Worm (Caenorhabditis elegans): ENCODE measurements around the gene F46C8.1.
A peak's percentile ranks its signal among the peaks of the same experiment; 100 is the strongest.

Gene F46C8.1

ce11 chrX:7548158-7548557 lies at the start of gene F46C8.1:
F46C8.1 (plus strand) TSS chrX:7548458.
- no peak for TF ChIP-seq unc-39 (tag; optimal IDR thresholded peaks at IDR 0.05)
- no peak for TF ChIP-seq nhr-28 (tag; optimal IDR thresholded peaks at IDR 0.05)

ce11 chrX:7500970-7501369 lies 47.3 kb upstream of the F46C8.1 start, which contains the start of gene uggt-1:
uggt-1 (minus strand) TSS chrX:7500982.
- peak; percentile 72 for TF ChIP-seq skn-1 (tag; optimal IDR thresholded peaks at IDR 0.05)
- no peak for TF ChIP-seq elt-3 (tag; optimal IDR thresholded peaks at IDR 0.05)
- TF ChIP-seq nhr-77 (tag; optimal IDR thresholded peaks at IDR 0.05) = peak; percentile 43
- peak; percentile 71 for TF ChIP-seq mdl-1 (tag; optimal IDR thresholded peaks at IDR 0.05)
- TF ChIP-seq nhr-67 (tag; optimal IDR thresholded peaks at IDR 0.05) = no peak
- TF ChIP-seq nhr-12 (tag; optimal IDR thresholded peaks at IDR 0.05) = no peak
- TF ChIP-seq elt-1 (tag; optimal IDR thresholded peaks at IDR 0.05) = peak; percentile 45
- no peak for TF ChIP-seq ceh-9 (tag; optimal IDR thresholded peaks at IDR 0.05)
- peak; percentile 40 for TF ChIP-seq egl-5 (tag; optimal IDR thresholded peaks at IDR 0.05)
- peak; percentile 59 for TF ChIP-seq pqm-1 (tag; optimal IDR thresholded peaks at IDR 0.05)
- TF ChIP-seq unc-39 (tag; optimal IDR thresholded peaks at IDR 0.05) = no peak
- TF ChIP-seq R02D3.7 (tag; optimal IDR thresholded peaks at IDR 0.05) = peak; percentile 56
- no peak for TF ChIP-seq sea-2 (GFP tag; optimal IDR thresholded peaks at IDR 0.05)
- peak; percentile 63 for TF ChIP-seq nhr-25 (tag; optimal IDR thresholded peaks at IDR 0.05)
- peak; percentile 81 for TF ChIP-seq fkh-10 (GFP tag; optimal IDR thresholded peaks at IDR 0.05)
- peak; percentile 92 for TF ChIP-seq pha-4 (tag; optimal IDR thresholded peaks at IDR 0.05)
- TF ChIP-seq aly-2 (tag; optimal IDR thresholded peaks at IDR 0.05) = no peak
- TF ChIP-seq tbx-2 (tag; optimal IDR thresholded peaks at IDR 0.05) = peak; percentile 83
- TF ChIP-seq lin-15B (tag; optimal IDR thresholded peaks at IDR 0.05) = peak; percentile 85
- no peak for TF ChIP-seq daf-12 (tag; optimal IDR thresholded peaks at IDR 0.05)
- TF ChIP-seq eor-1 (tag; optimal IDR thresholded peaks at IDR 0.05) = no peak
- TF ChIP-seq unc-62 (GFP tag; optimal IDR thresholded peaks at IDR 0.05) = no peak
- peak; percentile 91 for TF ChIP-seq nhr-23 (tag; optimal IDR thresholded peaks at IDR 0.05)
- no peak for TF ChIP-seq ztf-11 (tag; optimal IDR thresholded peaks at IDR 0.05)
- no peak for TF ChIP-seq zag-1 (tag; optimal IDR thresholded peaks at IDR 0.05)
- peak; percentile 92 for TF ChIP-seq ceh-28 (tag; optimal IDR thresholded peaks at IDR 0.05)
- TF ChIP-seq ceh-82 (tag; optimal IDR thresholded peaks at IDR 0.05) = peak; percentile 86
- TF ChIP-seq ZK546.5 (tag; optimal IDR thresholded peaks at IDR 0.05) = no peak
- peak; percentile 51 for TF ChIP-seq nhr-11 (tag; optimal IDR thresholded peaks at IDR 0.05)
- TF ChIP-seq ztf-4 (tag; optimal IDR thresholded peaks at IDR 0.05) = no peak
- TF ChIP-seq snpc-4 (tag; optimal IDR thresholded peaks at IDR 0.05) = peak; percentile 93
- no peak for TF ChIP-seq mml-1 (tag; optimal IDR thresholded peaks at IDR 0.05)
- TF ChIP-seq hmg-11 (tag; optimal IDR thresholded peaks at IDR 0.05) = peak; percentile 87
- TF ChIP-seq jun-1 (tag; optimal IDR thresholded peaks at IDR 0.05) = peak; percentile 39
- no peak for TF ChIP-seq fkh-2 (tag; optimal IDR thresholded peaks at IDR 0.05)
- no peak for TF ChIP-seq ceh-16 (tag; optimal IDR thresholded peaks at IDR 0.05)
- no peak for TF ChIP-seq nhr-237 (tag; optimal IDR thresholded peaks at IDR 0.05)
- TF ChIP-seq fos-1 (tag; optimal IDR thresholded peaks at IDR 0.05) = peak; percentile 60
- TF ChIP-seq egl-27 (tag; optimal IDR thresholded peaks at IDR 0.05) = no peak
- TF ChIP-seq nhr-76 (tag; optimal IDR thresholded peaks at IDR 0.05) = no peak
- TF ChIP-seq lsy-12 (tag; optimal IDR thresholded peaks at IDR 0.05) = peak; percentile 80
- TF ChIP-seq nhr-28 (tag; optimal IDR thresholded peaks at IDR 0.05) = no peak
- peak; percentile 81 for TF ChIP-seq elt-2 (tag; optimal IDR thresholded peaks at IDR 0.05)
- peak; percentile 90 for TF ChIP-seq lin-39 (tag; optimal IDR thresholded peaks at IDR 0.05)
- no peak for TF ChIP-seq ama-1 (optimal IDR thresholded peaks at IDR 0.05)
- peak; percentile 92 for TF ChIP-seq nfya-1 (tag; optimal IDR thresholded peaks at IDR 0.05; ENCODE audit: insufficient read depth)
- peak; percentile 74 for TF ChIP-seq nhr-43 (tag; optimal IDR thresholded peaks at IDR 0.05; ENCODE audit: poor library complexity, severe bottlenecking)
